Worm (Caenorhabditis elegans): ENCODE results near the gene sru-9.
"Not testable (repeated sequence)": the region's sequence is repeated elsewhere in the genome, so short reads cannot be mapped to it uniquely, and the experiment has no call there.

sru-9 gene

ce11 chrIV:13584646-13585045 lies 4.1 kb upstream of the sru-9 start, which contains the start of gene sru-11:
Gene sru-11 (plus strand): TSS chrIV:13584946.
- TF ChIP-seq zip-11 (GFP tag; IDR thresholded peaks at IDR 0.05) (no peak), vab-7 (GFP tag; IDR thresholded peaks at IDR 0.05) (no peak), ceh-82 (tag; optimal IDR thresholded peaks at IDR 0.05) (no peak), hlh-11 (tag; optimal IDR thresholded peaks at IDR 0.05) (no peak), lin-15B (tag; optimal IDR thresholded peaks at IDR 0.05) (no peak), egl-43 (GFP tag; IDR thresholded peaks at IDR 0.05) (no peak), ZK337.2 (GFP tag; IDR thresholded peaks at IDR 0.05) (no peak), daf-16 (GFP tag; optimal IDR thresholded peaks at IDR 0.05) (no peak), daf-16 (tag; optimal IDR thresholded peaks at IDR 0.05) (no peak), ama-1 (optimal IDR thresholded peaks at IDR 0.05) (no peak), hmg-1.1 (GFP tag; IDR thresholded peaks at IDR 0.05) (no peak), pqm-1 (tag; optimal IDR thresholded peaks at IDR 0.05) (no peak), saeg-2 (GFP tag; IDR thresholded peaks at IDR 0.05) (no peak), lin-13 (GFP tag; optimal IDR thresholded peaks at IDR 0.05) (no peak), nhr-28 (tag; optimal IDR thresholded peaks at IDR 0.05) (no peak), unc-62 (GFP tag; optimal IDR thresholded peaks at IDR 0.05 in 1 of 2) (no peak), unc-62 (tag; optimal IDR thresholded peaks at IDR 0.05) (no peak)

ce11 chrIV:13587175-13587574 lies 1.6 kb upstream of the sru-9 start, which contains the start of gene Y45F10B.12:
Gene Y45F10B.12 (plus strand): TSS chrIV:13587475.
- peak in 1 of 2 experiments; percentile 85 for TF ChIP-seq unc-62 (GFP tag; optimal IDR thresholded peaks at IDR 0.05 in 1 of 2)
- TF ChIP-seq unc-62 (tag; optimal IDR thresholded peaks at IDR 0.05): no peak
- TF ChIP-seq fos-1 (tag; optimal IDR thresholded peaks at IDR 0.05): no peak

- no peak for TF ChIP-seq pha-4 (GFP tag; IDR thresholded peaks at IDR 0.05)
- TF ChIP-seq pha-4 (tag; optimal IDR thresholded peaks at IDR 0.05): no peak
- peak; percentile 33 for TF ChIP-seq aha-1 (tag)
- TF ChIP-seq nhr-10 (tag; optimal IDR thresholded peaks at IDR 0.05): no peak
- no peak for TF ChIP-seq lin-1 (GFP tag; IDR thresholded peaks at IDR 0.05)
These were observed 2.9 kb downstream of the sru-9 start, which contains the start of gene tsp-5 for ce11 chrIV:13591645-13592044. Gene tsp-5 (minus strand): TSS chrIV:13591745.

ce11 chrIV:13593351-13593750 lies 4.6 kb downstream of the sru-9 start, which contains the start of gene Y45F10B.3:
Gene Y45F10B.3 (plus strand): TSS chrIV:13593651.
- TF ChIP-seq jun-1 (tag; optimal IDR thresholded peaks at IDR 0.05) (no peak), Y105C5A.15 (GFP tag; IDR thresholded peaks at IDR 0.05) (no peak), Y5F2A.4 (GFP tag; optimal IDR thresholded peaks at IDR 0.05) (no peak), nhr-77 (tag; optimal IDR thresholded peaks at IDR 0.05) (no peak), mep-1 (tag; optimal IDR thresholded peaks at IDR 0.05) (no peak), nhr-76 (tag; optimal IDR thresholded peaks at IDR 0.05) (no peak), unc-62 (GFP tag; optimal IDR thresholded peaks at IDR 0.05 in 1 of 2) (no peak), unc-62 (tag; optimal IDR thresholded peaks at IDR 0.05) (no peak), lin-13 (GFP tag; optimal IDR thresholded peaks at IDR 0.05) (no peak), unc-130 (GFP tag; optimal IDR thresholded peaks at IDR 0.05) (no peak), ztf-7 (tag; optimal IDR thresholded peaks at IDR 0.05) (no peak), vab-7 (GFP tag; IDR thresholded peaks at IDR 0.05) (no peak), nhr-237 (tag; optimal IDR thresholded peaks at IDR 0.05) (no peak), arid-1 (GFP tag; conservative IDR thresholded peaks at IDR 0.05) (no peak), madf-9 (GFP tag; conservative IDR thresholded peaks at IDR 0.05) (no peak), zip-11 (GFP tag; IDR thresholded peaks at IDR 0.05) (no peak), lim-7 (GFP tag; IDR thresholded peaks at IDR 0.05) (no peak), fos-1 (tag; optimal IDR thresholded peaks at IDR 0.05) (no peak), dmd-8 (GFP tag; IDR thresholded peaks at IDR 0.05) (no peak), spr-3 (GFP tag; optimal IDR thresholded peaks at IDR 0.05) (no peak), ceh-82 (tag; optimal IDR thresholded peaks at IDR 0.05) (no peak)

- TF ChIP-seq fos-1 (tag; optimal IDR thresholded peaks at IDR 0.05); ceh-32 (tag; optimal IDR thresholded peaks at IDR 0.05; ENCODE audit: poor library complexity); attf-4 (tag; optimal IDR thresholded peaks at IDR 0.05): not testable (repeated sequence)
These were observed 9.0 kb downstream of the sru-9 start, which contains the start of gene Y45F10B.9 for ce11 chrIV:13597813-13598212. Gene Y45F10B.9 (minus strand): TSS chrIV:13597913.
